Worm (Caenorhabditis elegans): ENCODE measurements around the gene fbxa-131.

The fbxa-131 gene

DNA sequence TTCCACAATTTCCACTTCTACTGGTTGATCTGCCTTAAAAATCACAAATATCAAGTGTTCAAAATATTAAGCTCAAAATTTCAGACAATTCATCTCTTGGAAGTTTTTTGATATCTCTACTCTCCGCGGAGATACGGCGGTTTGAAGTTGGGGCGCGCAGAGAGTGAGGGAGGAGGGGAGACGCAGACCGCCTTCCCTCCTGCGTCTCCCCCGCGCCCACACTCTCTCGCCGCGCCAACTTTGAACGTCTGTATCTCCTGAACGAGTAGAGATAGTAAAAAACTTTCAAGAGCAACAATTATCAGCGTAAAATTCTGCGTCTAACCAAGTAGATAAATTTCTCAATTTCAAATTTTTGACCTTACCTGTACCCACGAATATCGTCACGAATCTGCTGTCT is 10.2 kb upstream of the fbxa-131 start:
- TF ChIP-seq egl-13 (tag; optimal IDR thresholded peaks at IDR 0.05), result no peak
- no peak for TF ChIP-seq nhr-11 (tag; optimal IDR thresholded peaks at IDR 0.05)
- no peak for TF ChIP-seq unc-30 (tag; optimal IDR thresholded peaks at IDR 0.05)
- TF ChIP-seq ceh-82 (tag; optimal IDR thresholded peaks at IDR 0.05), result no peak
- TF ChIP-seq fos-1 (tag; optimal IDR thresholded peaks at IDR 0.05), result no peak
- TF ChIP-seq dpl-1 (GFP tag; optimal IDR thresholded peaks at IDR 0.05), result no peak
- no peak for TF ChIP-seq aly-2 (tag; optimal IDR thresholded peaks at IDR 0.05)
- no peak for TF ChIP-seq dsc-1 (tag; optimal IDR thresholded peaks at IDR 0.05)
- no peak for TF ChIP-seq mab-9 (GFP tag; IDR thresholded peaks at IDR 0.05)
- TF ChIP-seq mef-2 (tag; optimal IDR thresholded peaks at IDR 0.05), result no peak

DNA sequence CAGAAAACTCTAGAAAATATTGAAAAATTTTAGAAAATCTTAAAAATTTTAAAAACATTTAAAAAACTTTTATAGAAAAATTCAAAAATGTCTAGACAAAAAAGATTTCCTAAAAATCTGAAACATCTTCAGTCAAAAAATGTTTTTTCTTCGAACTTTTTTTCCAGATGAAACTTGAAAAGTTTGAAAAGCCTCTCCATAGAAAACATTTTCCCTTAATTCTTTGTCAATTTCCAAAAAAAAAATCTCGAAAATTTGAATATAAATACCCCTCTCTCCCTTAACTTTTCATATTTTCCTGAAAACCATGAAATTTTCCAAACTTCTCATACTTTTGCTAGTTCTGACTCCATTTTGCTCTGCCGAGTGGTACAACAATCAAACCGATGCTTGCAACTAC is 9.5 kb upstream of the fbxa-131 start, which contains the start of gene Y116F11A.3:
Gene Y116F11A.3 (plus strand): TSS at position 301 of the 400 bp plus-strand sequence.
- TF ChIP-seq efl-3 (GFP tag; optimal IDR thresholded peaks at IDR 0.05) (no peak), nhr-20 (tag; optimal IDR thresholded peaks at IDR 0.05) (no peak), fkh-10 (GFP tag; optimal IDR thresholded peaks at IDR 0.05) (no peak), ama-1 (optimal IDR thresholded peaks at IDR 0.05) (no peak), aha-1 (tag; optimal IDR thresholded peaks at IDR 0.05) (no peak), sox-4 (tag; optimal IDR thresholded peaks at IDR 0.05) (no peak), nhr-47 (tag; optimal IDR thresholded peaks at IDR 0.05) (no peak), sptf-1 (tag; optimal IDR thresholded peaks at IDR 0.05) (no peak), lin-13 (GFP tag; optimal IDR thresholded peaks at IDR 0.05) (no peak), mdl-1 (tag; optimal IDR thresholded peaks at IDR 0.05) (no peak), mep-1 (tag; optimal IDR thresholded peaks at IDR 0.05) (no peak), ces-1 (GFP tag; optimal IDR thresholded peaks at IDR 0.05) (no peak), pax-3 (tag; optimal IDR thresholded peaks at IDR 0.05) (no peak), unc-86 (tag; optimal IDR thresholded peaks at IDR 0.05) (no peak)

DNA sequence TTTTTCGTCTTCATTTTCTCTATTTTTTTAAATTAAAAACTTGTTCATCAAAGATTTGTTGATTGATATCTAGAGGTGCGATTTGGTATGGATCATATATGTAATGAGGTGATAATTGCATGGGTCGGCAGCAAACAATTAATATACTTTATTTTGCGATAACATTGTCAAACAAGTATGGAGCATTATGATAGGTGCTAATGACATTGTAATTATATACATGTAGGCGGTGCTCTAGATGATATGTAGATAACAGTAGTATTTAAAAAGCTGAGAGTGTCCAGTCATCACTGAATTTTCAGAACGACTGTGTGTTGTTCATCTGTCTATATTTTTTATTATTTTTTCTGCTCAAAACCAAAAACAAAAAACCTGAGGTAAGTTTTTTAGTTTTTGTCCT is 7.9 kb upstream of the fbxa-131 start, which contains the start of gene Y116F11A.1:
Gene Y116F11A.1 (plus strand): TSS at position 301 of the 400 bp plus-strand sequence.
- TF ChIP-seq pax-3 (tag; optimal IDR thresholded peaks at IDR 0.05) (no peak), xbp-1 (tag; optimal IDR thresholded peaks at IDR 0.05) (no peak), unc-98 (GFP tag; IDR thresholded peaks at IDR 0.05) (no peak), mef-2 (tag; optimal IDR thresholded peaks at IDR 0.05) (no peak), egl-27 (tag; optimal IDR thresholded peaks at IDR 0.05) (no peak), C04F5.9 (tag; optimal IDR thresholded peaks at IDR 0.05) (no peak), sptf-1 (tag; optimal IDR thresholded peaks at IDR 0.05) (no peak), aly-2 (tag; optimal IDR thresholded peaks at IDR 0.05) (no peak), swsn-7 (tag; optimal IDR thresholded peaks at IDR 0.05) (no peak), unc-30 (tag; optimal IDR thresholded peaks at IDR 0.05) (no peak), nhr-20 (tag; optimal IDR thresholded peaks at IDR 0.05) (no peak), mab-9 (GFP tag; IDR thresholded peaks at IDR 0.05) (no peak), pag-3 (tag; optimal IDR thresholded peaks at IDR 0.05; ENCODE audit: borderline replicate concordance, insufficient read depth) (no peak), hpl-2 (GFP tag; optimal IDR thresholded peaks at IDR 0.05) (no peak)

DNA sequence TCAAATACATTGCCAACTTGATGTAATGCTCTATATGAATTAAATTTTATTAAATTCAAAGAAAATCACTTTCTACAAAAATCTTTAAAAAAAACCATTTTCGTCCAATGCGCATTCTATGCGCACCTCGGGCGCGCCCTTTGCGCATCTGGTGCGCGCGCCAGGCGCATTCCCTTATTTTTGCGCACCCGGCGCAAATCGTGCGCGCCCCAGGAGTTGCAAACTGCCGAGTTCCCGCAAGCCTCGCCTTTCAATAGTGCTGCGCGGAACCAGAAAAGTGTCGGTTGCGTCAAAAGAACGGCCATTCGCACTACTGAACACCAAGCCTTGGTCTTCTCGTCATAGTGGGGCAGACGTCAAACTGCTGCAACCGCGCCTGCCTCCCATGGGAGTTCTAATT is 4.5 kb upstream of the fbxa-131 start:
- no peak for TF ChIP-seq pag-3 (tag; optimal IDR thresholded peaks at IDR 0.05; ENCODE audit: borderline replicate concordance, insufficient read depth)
- TF ChIP-seq efl-1 (optimal IDR thresholded peaks at IDR 0.05), result no peak
- TF ChIP-seq efl-1 (GFP tag; optimal IDR thresholded peaks at IDR 0.05 in 1 of 2), result peak in 1 of 2 experiments; percentile 6

DNA sequence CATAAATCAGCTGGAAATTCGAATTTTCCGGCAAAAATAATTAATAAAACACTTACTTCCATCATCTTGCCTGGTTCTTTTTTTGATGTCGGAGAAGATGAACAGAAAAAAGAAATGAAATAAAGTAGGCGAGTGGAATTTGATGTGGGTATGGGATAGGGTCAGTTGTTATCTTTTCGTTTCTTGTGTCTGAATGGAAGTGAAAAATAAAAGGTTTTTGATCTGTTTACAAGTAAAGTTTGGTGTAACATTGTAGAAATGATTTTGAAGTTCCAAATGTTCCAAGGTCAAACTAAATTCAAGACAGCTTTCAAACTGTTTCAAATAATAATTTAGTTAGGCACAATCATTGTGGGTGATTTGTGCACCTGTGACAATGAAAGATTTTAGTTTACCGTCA is 759 bp upstream of the fbxa-131 start, which contains the start of gene W04E12.7:
Gene W04E12.7 (minus strand): TSS at position 101 of the 400 bp plus-strand sequence.
- TF ChIP-seq nhr-76 (tag; optimal IDR thresholded peaks at IDR 0.05) (no peak), lin-14 (GFP tag; optimal IDR thresholded peaks at IDR 0.05) (no peak), zag-1 (tag; optimal IDR thresholded peaks at IDR 0.05) (no peak)

All from whole organism, L1 larva.